Fruit fly (Drosophila melanogaster) whole organism: ENCODE measurements around the gene TkR99D.

Source experiments
- CG8478 ChIP-seq: fragments of >200 bp; optimal IDR thresholded peaks from 2 replicates; lab custom pipeline; 2018; ENCODE audit warnings: inconsistent platforms
- pan ChIP-seq: fragments of >200 bp; optimal IDR thresholded peaks from 2 replicates; lab custom pipeline; 2017
- psq ChIP-seq: fragments of >200 bp; optimal IDR thresholded peaks from 2 replicates; lab custom pipeline; 2017
- usp ChIP-seq: fragments of >200 bp; optimal IDR thresholded peaks from 2 replicates; lab custom pipeline; 2017; ENCODE audit warnings: missing biosample characterization, missing genetic modification characterization, mixed read lengths

DNA sequence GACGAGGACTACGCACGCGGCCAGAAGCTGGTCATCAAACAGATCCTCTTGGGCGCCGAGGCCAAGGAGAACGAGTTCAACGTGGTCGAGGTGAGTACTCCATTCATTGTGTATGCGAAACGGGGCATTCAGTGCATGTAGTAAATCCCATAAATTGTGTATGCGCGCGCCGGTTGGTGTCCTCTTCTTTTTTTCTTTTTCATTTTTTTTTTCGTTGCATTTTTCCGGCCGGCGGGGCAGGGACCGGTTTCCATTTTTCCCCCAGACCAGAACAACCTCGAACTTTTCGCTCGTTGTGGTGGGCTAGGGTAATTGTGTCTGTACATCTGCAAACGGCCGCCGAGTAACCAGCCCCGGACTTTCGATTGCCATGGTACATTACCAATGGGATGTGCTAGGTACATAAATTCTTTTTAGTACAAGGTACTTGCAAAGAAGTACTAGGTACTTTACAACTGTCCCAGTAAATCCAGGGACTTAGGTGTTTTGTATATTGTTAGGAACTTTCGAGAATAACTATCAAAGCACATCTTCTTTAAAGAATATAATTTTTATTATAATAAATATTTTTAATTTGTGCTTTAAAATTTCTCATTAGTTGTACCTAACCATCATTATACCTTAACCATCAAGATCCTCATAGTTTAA, 36.2 kb upstream of the TkR99D start:
- TF ChIP-seq pan (lab: Kevin White, UChicago), result no peak
- TF ChIP-seq CG8478, result no peak
- no peak for TF ChIP-seq psq
- no peak for TF ChIP-seq usp (GFP tag; lab: Kevin White, UChicago)
